Fruit fly (Drosophila melanogaster) whole organism, embryonic: Measurements from ENCODE around the gene CCHa2.
A peak's percentile ranks its signal among the peaks of the same experiment; 100 is the strongest.

ENCODE experiments used
- Bgb ChIP-seq: fragments of 200-800 bp; sonication (Bioruptor generic); IDR thresholded peaks from 2 replicates; pipeline ENCODE4 v1.3.6; 2022; ENCODE audit warnings: missing biosample characterization, missing genetic modification characterization; ENCODE audit not compliant: partially characterized antibody
- CG12659 ChIP-seq: fragments of 200-800 bp; sonication (Bioruptor generic); optimal IDR thresholded peaks from 3 replicates; lab custom pipeline; 2017; ENCODE audit warnings: mild to moderate bottlenecking, missing biosample characterization, missing genetic modification reagents, missing genetic modification characterization
- CG15514 ChIP-seq: fragments of 200-800 bp; sonication (Bioruptor generic); optimal IDR thresholded peaks from 3 replicates; lab custom pipeline; 2017; ENCODE audit warnings: missing biosample characterization, missing genetic modification characterization, mild to moderate bottlenecking, moderate library complexity, missing genetic modification reagents
- CG15601 ChIP-seq: fragments of 200-800 bp; sonication (Bioruptor generic); optimal IDR thresholded peaks from 3 replicates; lab custom pipeline; 2019; ENCODE audit warnings: missing biosample characterization, mild to moderate bottlenecking, missing genetic modification characterization, moderate library complexity
- CG15696 ChIP-seq: fragments of 200-800 bp; sonication (Bioruptor generic); optimal IDR thresholded peaks from 2 replicates; lab custom pipeline; 2019; ENCODE audit warnings: missing biosample characterization, mild to moderate bottlenecking, missing genetic modification characterization, moderate library complexity
- CG1603 ChIP-seq: fragments of 200-800 bp; sonication (Bioruptor generic); optimal IDR thresholded peaks from 2 replicates; lab custom pipeline; 2019; ENCODE audit warnings: missing biosample characterization, mild to moderate bottlenecking, missing genetic modification characterization, moderate library complexity
- CG17361 ChIP-seq: fragments of 200-800 bp; sonication (Bioruptor generic); IDR thresholded peaks from 3 replicates; pipeline ENCODE4 v1.3.6; 2022; ENCODE audit warnings: missing biosample characterization, missing genetic modification characterization
- CG17568 ChIP-seq: fragments of 200-800 bp; sonication (Bioruptor generic); optimal IDR thresholded peaks from 2 replicates; lab custom pipeline; 2018; ENCODE audit warnings: missing biosample characterization, mild to moderate bottlenecking, missing genetic modification characterization, moderate library complexity
- CG1792 ChIP-seq: fragments of 200-800 bp; sonication (Bioruptor generic); optimal IDR thresholded peaks from 2 replicates; lab custom pipeline; 2016; ENCODE audit warnings: missing biosample characterization, missing genetic modification characterization
- CG2199 ChIP-seq: fragments of 200-800 bp; sonication (Bioruptor generic); IDR thresholded peaks from 3 replicates; pipeline ENCODE4 v1.3.6; 2022; ENCODE audit warnings: missing biosample characterization, missing genetic modification characterization
- CG2712 ChIP-seq: fragments of 200-800 bp; optimal IDR thresholded peaks from 3 replicates; lab custom pipeline; 2019; ENCODE audit warnings: missing biosample characterization, mild to moderate bottlenecking, missing genetic modification characterization, moderate library complexity
- CG30020 ChIP-seq: fragments of 200-800 bp; optimal IDR thresholded peaks from 2 replicates; lab custom pipeline; 2019; ENCODE audit warnings: missing biosample characterization, mild to moderate bottlenecking, missing genetic modification characterization, moderate library complexity
- CG3281 ChIP-seq: fragments of 200-800 bp; sonication (Bioruptor generic); optimal IDR thresholded peaks from 3 replicates; lab custom pipeline; 2017; ENCODE audit warnings: missing biosample characterization, mild to moderate bottlenecking, missing genetic modification characterization
- CG33213 ChIP-seq: fragments of 200-800 bp; sonication (Bioruptor generic); optimal IDR thresholded peaks from 3 replicates; lab custom pipeline; 2016; ENCODE audit warnings: missing biosample characterization, missing genetic modification characterization
- CG42726 ChIP-seq: fragments of 200-800 bp; sonication (Bioruptor generic); IDR thresholded peaks from 2 replicates; pipeline ENCODE4 v1.3.6; 2022; ENCODE audit warnings: missing biosample characterization, missing genetic modification characterization; ENCODE audit not compliant: partially characterized antibody
- CG6683 ChIP-seq: fragments of 200-800 bp; sonication (Bioruptor generic); optimal IDR thresholded peaks from 2 replicates; lab custom pipeline; 2017; ENCODE audit warnings: missing biosample characterization, mild to moderate bottlenecking, missing genetic modification characterization, missing genetic modification reagents
- CG7786 ChIP-seq: fragments of 200-800 bp; sonication (Bioruptor generic); optimal IDR thresholded peaks from 2 replicates; lab custom pipeline; 2016; ENCODE audit warnings: missing biosample characterization, missing genetic modification characterization
- CG8290 ChIP-seq, 3 experiments: fragments of 200-800 bp; sonication (Bioruptor generic); optimal IDR thresholded peaks; 2 replicates each; lab custom pipeline; 2016 to 2019; ENCODE audit warnings: missing biosample characterization in 3 of 3, missing genetic modification characterization in 3 of 3, mild to moderate bottlenecking in 2 of 3, moderate library complexity in 1 of 3
- CG8388 ChIP-seq: fragments of 200-800 bp; sonication (Bioruptor generic); optimal IDR thresholded peaks from 2 replicates; lab custom pipeline; 2019; ENCODE audit warnings: missing biosample characterization, mild to moderate bottlenecking, missing genetic modification characterization, moderate library complexity
- CG9797 ChIP-seq: fragments of 200-800 bp; sonication (Bioruptor generic); optimal IDR thresholded peaks from 3 replicates; lab custom pipeline; 2018; ENCODE audit warnings: missing biosample characterization, mild to moderate bottlenecking, missing genetic modification characterization
- Drgx ChIP-seq: fragments of 200-800 bp; sonication (Bioruptor generic); IDR thresholded peaks from 2 replicates; pipeline ENCODE4 v1.3.6; 2022; ENCODE audit warnings: missing biosample characterization, missing genetic modification characterization
- E2f2 ChIP-seq: fragments of 200-800 bp; sonication (Bioruptor generic); IDR thresholded peaks from 2 replicates; pipeline ENCODE4 v1.3.6; 2022; ENCODE audit warnings: missing biosample characterization, missing genetic modification characterization
- Ets65A ChIP-seq: fragments of 200-800 bp; sonication (Bioruptor generic); peaks from one replicate; lab custom pipeline; 2016; ENCODE audit warnings: missing biosample characterization, missing genetic modification characterization
- Lhr ChIP-seq: fragments of 200-800 bp; sonication (Bioruptor generic); optimal IDR thresholded peaks from 3 replicates; lab custom pipeline; 2017; ENCODE audit warnings: mild to moderate bottlenecking, missing biosample characterization, missing genetic modification reagents, missing genetic modification characterization
- MESR4 ChIP-seq: fragments of 200-800 bp; sonication (Bioruptor generic); optimal IDR thresholded peaks from 2 replicates; lab custom pipeline; 2018; ENCODE audit warnings: missing biosample characterization, mild to moderate bottlenecking, missing genetic modification characterization, moderate library complexity
- Myb ChIP-seq: fragments of 200-800 bp; sonication (Bioruptor generic); optimal IDR thresholded peaks from 2 replicates; lab custom pipeline; 2016; ENCODE audit warnings: missing biosample characterization, missing genetic modification characterization
- Pdp1 ChIP-seq, 2 experiments: fragments of 200-800 bp; sonication (Bioruptor generic); optimal IDR thresholded peaks; 3 replicates each; lab custom pipeline; 2016; ENCODE audit warnings: missing biosample characterization in 2 of 2, missing genetic modification characterization in 2 of 2, mild to moderate bottlenecking in 1 of 2, moderate library complexity in 1 of 2
- Sin3A ChIP-seq: fragments of >200 bp; optimal IDR thresholded peaks from 2 replicates; lab custom pipeline; 2018
- Sry-β ChIP-seq: fragments of 200-800 bp; sonication (Bioruptor generic); optimal IDR thresholded peaks from 2 replicates; lab custom pipeline; 2018; ENCODE audit warnings: missing biosample characterization, mild to moderate bottlenecking, missing genetic modification characterization, moderate library complexity
- YL-1 ChIP-seq: fragments of 200-800 bp; sonication (Bioruptor generic); optimal IDR thresholded peaks from 3 replicates; lab custom pipeline; 2017; ENCODE audit warnings: missing biosample characterization, mild to moderate bottlenecking, missing genetic modification characterization
- ac ChIP-seq: fragments of 200-800 bp; sonication (Bioruptor generic); optimal IDR thresholded peaks from 3 replicates; lab custom pipeline; 2017; ENCODE audit warnings: missing biosample characterization, mild to moderate bottlenecking, missing genetic modification characterization
- cg ChIP-seq: fragments of 200-800 bp; sonication (Bioruptor generic); optimal IDR thresholded peaks from 3 replicates; lab custom pipeline; 2019; ENCODE audit warnings: missing biosample characterization, mild to moderate bottlenecking, missing genetic modification characterization, moderate library complexity
- chinmo ChIP-seq: fragments of 200-800 bp; sonication (Bioruptor generic); IDR thresholded peaks from 4 replicates; pipeline ENCODE4 v1.3.6; 2022; ENCODE audit warnings: missing biosample characterization, missing genetic modification characterization; ENCODE audit not compliant: partially characterized antibody
- ci ChIP-seq: fragments of 200-800 bp; sonication (Bioruptor generic); IDR thresholded peaks from 3 replicates; pipeline ENCODE4 v1.3.6; 2022; ENCODE audit warnings: missing biosample characterization, missing genetic modification characterization
- crol ChIP-seq: fragments of 200-800 bp; sonication (Bioruptor generic); IDR thresholded peaks from 2 replicates; pipeline ENCODE4 v1.3.6; 2022; ENCODE audit warnings: missing biosample characterization, missing genetic modification characterization
- dimm ChIP-seq: fragments of 200-800 bp; sonication (Bioruptor generic); IDR thresholded peaks from 2 replicates; pipeline ENCODE4 v1.3.6; 2022; ENCODE audit warnings: missing biosample characterization, missing genetic modification characterization
- dmrt99B ChIP-seq: fragments of 200-800 bp; sonication (Bioruptor generic); optimal IDR thresholded peaks from 2 replicates; lab custom pipeline; 2018; ENCODE audit warnings: missing biosample characterization, mild to moderate bottlenecking, missing genetic modification characterization, moderate library complexity
- fd64A ChIP-seq: fragments of 200-800 bp; sonication (Bioruptor generic); optimal IDR thresholded peaks from 3 replicates; lab custom pipeline; 2018; ENCODE audit warnings: missing biosample characterization, mild to moderate bottlenecking, missing genetic modification characterization
- gfzf ChIP-seq: fragments of 200-800 bp; sonication (Bioruptor generic); optimal IDR thresholded peaks from 2 replicates; lab custom pipeline; 2016; ENCODE audit warnings: missing biosample characterization, mild to moderate bottlenecking, missing genetic modification characterization, moderate library complexity
- grau ChIP-seq: fragments of 200-800 bp; optimal IDR thresholded peaks from 3 replicates; lab custom pipeline; 2019; ENCODE audit warnings: missing biosample characterization, mild to moderate bottlenecking, missing genetic modification characterization, moderate library complexity
- insv ChIP-seq, 2 experiments: fragments of 200-800 bp; sonication (Bioruptor generic); optimal IDR thresholded peaks; 3 replicates each; lab custom pipeline; 2016 to 2018; ENCODE audit warnings: missing biosample characterization in 2 of 2, missing genetic modification characterization in 2 of 2
- nmo ChIP-seq: fragments of 200-800 bp; sonication (Bioruptor generic); optimal IDR thresholded peaks from 2 replicates; lab custom pipeline; 2018; ENCODE audit warnings: missing biosample characterization, mild to moderate bottlenecking, missing genetic modification characterization, moderate library complexity
- pzg ChIP-seq: fragments of 200-800 bp; sonication (Bioruptor generic); optimal IDR thresholded peaks from 3 replicates; lab custom pipeline; 2018; ENCODE audit warnings: missing biosample characterization, mild to moderate bottlenecking, missing genetic modification characterization, moderate library complexity
- schlank ChIP-seq: fragments of 200-800 bp; sonication (Bioruptor generic); optimal IDR thresholded peaks from 2 replicates; lab custom pipeline; 2018; ENCODE audit warnings: missing biosample characterization, mild to moderate bottlenecking, missing genetic modification characterization
- slbo ChIP-seq: fragments of 200-800 bp; sonication (Bioruptor generic); IDR thresholded peaks from 2 replicates; pipeline ENCODE4 v1.3.6; 2022; ENCODE audit warnings: missing biosample characterization, missing genetic modification characterization
- stwl ChIP-seq: fragments of 200-800 bp; sonication (Bioruptor generic); optimal IDR thresholded peaks from 3 replicates; lab custom pipeline; 2018; ENCODE audit warnings: missing biosample characterization, mild to moderate bottlenecking, missing genetic modification characterization, moderate library complexity
- vvl ChIP-seq: fragments of 200-800 bp; sonication (Bioruptor generic); IDR thresholded peaks from 2 replicates; pipeline ENCODE4 v1.3.6; 2022; ENCODE audit warnings: missing biosample characterization, missing genetic modification characterization

CCHa2 gene

DNA sequence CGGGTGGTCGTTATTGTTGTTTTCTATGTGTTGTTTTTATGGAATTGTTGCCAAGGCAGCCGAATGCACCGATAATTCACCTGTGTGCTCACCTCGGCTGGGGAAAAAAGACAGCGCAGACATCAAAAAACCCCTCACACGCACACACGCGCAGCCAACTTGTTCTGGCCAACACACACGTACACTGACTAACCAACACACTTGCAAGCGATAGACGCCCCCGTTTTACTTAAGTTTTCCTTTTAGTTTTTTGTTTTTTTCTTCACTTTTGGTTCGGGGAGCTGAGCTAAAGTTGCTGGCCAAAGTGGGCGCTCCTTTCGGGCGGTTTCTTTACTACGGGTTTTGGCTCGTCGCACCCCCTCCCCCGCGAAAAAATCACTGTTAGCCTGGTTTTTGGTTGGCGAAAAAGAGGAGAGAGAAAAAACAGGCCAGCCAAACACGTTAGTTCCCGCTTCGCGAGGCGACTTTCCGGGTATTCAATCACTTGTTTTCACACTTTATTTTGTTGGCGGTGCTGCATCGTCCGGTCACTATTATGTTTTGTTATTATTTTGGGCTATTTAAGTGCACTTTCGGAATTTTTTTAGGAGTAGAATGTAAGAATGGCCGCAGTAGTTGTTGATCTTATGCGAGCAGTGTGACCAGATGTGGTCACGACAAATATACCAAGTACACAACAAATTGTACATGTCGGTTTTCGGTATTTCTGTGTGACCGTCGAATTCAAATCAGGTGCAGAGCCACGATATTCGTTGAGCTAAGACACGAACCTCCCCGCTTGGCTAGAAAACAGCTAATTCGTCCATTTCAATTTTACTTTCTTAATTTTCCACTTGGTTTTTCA is 39.5 kb upstream of the CCHa2 start, which contains the start of gene yrt (continued):
- TF ChIP-seq crol (GFP tag; lab: Robert Waterston, UW) (0 out of 2 replicates have a peak, but pooled peaks have one; percentile 3), CG2712 (peak; percentile 28), insv (GFP tag; optimal IDR thresholded peaks at IDR 0.05; lab: Kevin White, UChicago) (peak in 1 of 2 experiments; percentile 68), CG8290 (GFP tag; optimal IDR thresholded peaks at IDR 0.05; lab: Kevin White, UChicago) (no peak), CG8290 (tag; optimal IDR thresholded peaks at IDR 0.05; lab: Kevin White, UChicago) (peak in 1 of 2 experiments; percentile 60), schlank (tag; lab: Kevin White, UChicago) (no peak), vvl (GFP tag; lab: Robert Waterston, UW) (peak; percentile 48), CG15601 (tag; lab: Kevin White, UChicago) (peak; percentile 58), Myb (peak; percentile 46), Lhr (peak; percentile 85), CG17361 (0 out of 3 replicates have a peak, but pooled peaks have one; percentile 15), Pdp1 (GFP tag; optimal IDR thresholded peaks at IDR 0.05; lab: Kevin White, UChicago) (peak in 1 of 2 experiments; percentile 48), stwl (tag; lab: Kevin White, UChicago) (peak; percentile 68), gfzf (GFP tag; lab: Kevin White, UChicago) (peak; percentile 96), CG1792 (GFP tag; lab: Kevin White, UChicago) (no peak), cg (GFP tag; lab: Kevin White, UChicago) (peak; percentile 82), CG7786 (no peak), CG33213 (GFP tag; lab: Kevin White, UChicago) (peak; percentile 41), CG9797 (GFP tag; lab: Kevin White, UChicago) (peak; percentile 95), YL-1 (GFP tag; lab: Kevin White, UChicago) (peak; percentile 12), fd64A (GFP tag; lab: Kevin White, UChicago) (no peak), ci (GFP tag; lab: Robert Waterston, UW) (0 out of 3 replicates have a peak, but pooled peaks have one; percentile 10), Sin3A (lab: Kevin White, UChicago) (peak; percentile 36), CG15696 (tag; lab: Kevin White, UChicago) (peak; percentile 13), Drgx (GFP tag; lab: Robert Waterston, UW) (peak; percentile 27; the same call in 1 of the 2 replicates), CG17568 (GFP tag; lab: Kevin White, UChicago) (peak; percentile 26), ac (GFP tag; lab: Kevin White, UChicago) (no peak), CG15514 (GFP tag; lab: Kevin White, UChicago) (peak; percentile 24), MESR4 (GFP tag; lab: Kevin White, UChicago) (peak; percentile 78), Ets65A (GFP tag; lab: Kevin White, UChicago) (peak; percentile 88), dimm (no peak), CG30020 (tag; lab: Kevin White, UChicago) (peak; percentile 7), CG8388 (GFP tag; lab: Kevin White, UChicago) (no peak), grau (peak; percentile 10), slbo (GFP tag; lab: Robert Waterston, UW) (0 out of 2 replicates have a peak, but pooled peaks have one; percentile 4), CG42726 (no peak), E2f2 (GFP tag; lab: Robert Waterston, UW) (peak; percentile 59), CG2199 (peak; percentile 18; the same call in 1 of the 3 replicates), chinmo (0 out of 4 replicates have a peak, but pooled peaks have one; percentile 43), CG3281 (GFP tag; lab: Kevin White, UChicago) (no peak), CG12659 (GFP tag; lab: Kevin White, UChicago) (peak; percentile 59), Sry-β (GFP tag; lab: Kevin White, UChicago) (peak; percentile 71), nmo (peak; percentile 49), Bgb (peak; percentile 30; the same call in 1 of the 2 replicates), CG1603 (tag; lab: Kevin White, UChicago) (peak; percentile 72), pzg (GFP tag; lab: Kevin White, UChicago) (peak; percentile 90), CG6683 (no peak), dmrt99B (no peak)
